Fruit fly (Drosophila melanogaster) Kc167 (cell line): Measurements from ENCODE around the gene CG14892.

Experiments used
- Myc ChIP-seq: fragments of >200 bp; optimal IDR thresholded peaks from 2 replicates; lab custom pipeline; 2017; ENCODE audit warnings: missing external identifiers
- Sin3A ChIP-seq: fragments of >200 bp; optimal IDR thresholded peaks from 2 replicates; lab custom pipeline; 2018; ENCODE audit warnings: missing external identifiers
- insv ChIP-seq: fragments of >200 bp; optimal IDR thresholded peaks from 3 replicates; lab custom pipeline; 2018; ENCODE audit warnings: missing external identifiers
- psq ChIP-seq: fragments of >200 bp; optimal IDR thresholded peaks from 2 replicates; lab custom pipeline; 2017; ENCODE audit warnings: missing external identifiers

dm6 chr3R:16569338-16569737, 24.9 kb upstream of the CG14892 start:
- TF ChIP-seq psq (lab: Kevin White, UChicago) (no peak), Sin3A (lab: Kevin White, UChicago) (no peak), Myc (no peak), insv (lab: Kevin White, UChicago) (no peak)
